Worm (Caenorhabditis elegans): ENCODE results near the gene nspb-5.

The nspb-5 gene

DNA sequence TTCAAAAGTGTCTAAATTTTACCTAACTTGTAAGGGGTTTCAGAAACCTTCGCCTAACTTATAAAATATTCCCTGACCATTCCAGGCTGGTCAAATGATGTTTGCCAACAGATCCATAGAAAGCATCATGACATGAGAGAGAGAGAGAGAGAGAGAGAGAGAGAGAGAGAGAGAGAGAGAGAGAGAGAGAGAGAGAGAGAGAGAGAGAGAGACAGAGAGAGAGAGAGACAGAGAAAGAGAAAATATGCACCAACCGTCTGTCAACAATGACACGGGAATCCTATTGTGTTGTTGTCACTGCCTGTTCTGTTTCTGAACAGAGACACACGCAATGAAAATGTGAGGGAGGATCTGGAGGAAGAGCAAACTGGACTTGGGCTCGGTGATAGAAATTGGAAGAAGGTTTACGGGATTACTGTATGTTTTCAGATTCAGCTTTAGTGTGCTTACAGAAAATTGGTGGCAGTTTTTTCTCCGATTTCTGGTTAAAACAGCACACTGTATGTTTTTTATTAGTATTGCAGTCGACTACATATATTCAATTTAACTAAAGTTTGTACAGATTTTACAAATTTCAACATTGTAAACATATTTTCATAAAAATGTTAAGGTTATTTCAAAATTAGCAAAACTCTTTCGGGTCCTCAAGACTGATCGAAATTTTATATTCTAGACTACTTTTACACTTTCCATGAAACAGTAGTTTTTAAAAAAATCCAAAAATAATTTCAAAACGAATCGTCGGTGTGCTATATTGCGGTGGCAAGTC, 22.7 kb upstream of the nspb-5 start:
- TF ChIP-seq hif-1 (tag; optimal IDR thresholded peaks at IDR 0.05) (no peak), nhr-76 (tag; optimal IDR thresholded peaks at IDR 0.05) (no peak), lim-7 (GFP tag; IDR thresholded peaks at IDR 0.05) (no peak), ceh-82 (tag; optimal IDR thresholded peaks at IDR 0.05) (no peak), dve-1 (tag; optimal IDR thresholded peaks at IDR 0.05; ENCODE audit: insufficient read depth) (peak; percentile 85), sdz-12 (GFP tag; optimal IDR thresholded peaks at IDR 0.05) (no peak), ceh-20 (GFP tag; IDR thresholded peaks at IDR 0.05) (no peak), duxl-1 (tag; optimal IDR thresholded peaks at IDR 0.05; ENCODE audit: poor library complexity) (no peak), cey-2 (tag; optimal IDR thresholded peaks at IDR 0.05; ENCODE audit: borderline replicate concordance, insufficient read depth) (no peak), daf-19 (GFP tag; conservative IDR thresholded peaks at IDR 0.05) (no peak), ZK546.5 (tag; optimal IDR thresholded peaks at IDR 0.05) (no peak), egl-43 (GFP tag; IDR thresholded peaks at IDR 0.05) (no peak), egl-27 (tag; optimal IDR thresholded peaks at IDR 0.05) (no peak), nhr-28 (tag; optimal IDR thresholded peaks at IDR 0.05) (peak; percentile 34), mxl-2 (GFP tag; conservative IDR thresholded peaks at IDR 0.05) (no peak), spr-1 (tag; optimal IDR thresholded peaks at IDR 0.05) (no peak), R02D3.7 (tag; optimal IDR thresholded peaks at IDR 0.05) (no peak), hmg-1.1 (GFP tag; IDR thresholded peaks at IDR 0.05) (no peak), nhr-42 (GFP tag; IDR thresholded peaks at IDR 0.05) (no peak), lin-1 (GFP tag; IDR thresholded peaks at IDR 0.05) (no peak), lin-39 (tag; optimal IDR thresholded peaks at IDR 0.05) (no peak), madf-9 (GFP tag; conservative IDR thresholded peaks at IDR 0.05) (no peak; the same call in 1 of the 2 replicates), nhr-25 (tag; optimal IDR thresholded peaks at IDR 0.05; ENCODE audit: borderline replicate concordance, insufficient read depth) (no peak), tag-97 (GFP tag; IDR thresholded peaks at IDR 0.05) (no peak), unc-39 (tag; optimal IDR thresholded peaks at IDR 0.05) (no peak), daf-12 (tag; optimal IDR thresholded peaks at IDR 0.05) (no peak), ZK337.2 (GFP tag; IDR thresholded peaks at IDR 0.05) (no peak), nhr-41 (GFP tag; IDR thresholded peaks at IDR 0.05) (no peak), zip-11 (GFP tag; IDR thresholded peaks at IDR 0.05) (no peak), dmd-8 (GFP tag; IDR thresholded peaks at IDR 0.05) (no peak), hlh-11 (tag; optimal IDR thresholded peaks at IDR 0.05) (peak; percentile 52), gei-8 (GFP tag; optimal IDR thresholded peaks at IDR 0.05) (no peak), Y105C5A.15 (GFP tag; IDR thresholded peaks at IDR 0.05) (no peak), jun-1 (tag; optimal IDR thresholded peaks at IDR 0.05) (no peak), zag-1 (tag; optimal IDR thresholded peaks at IDR 0.05) (no peak), zip-2 (tag; optimal IDR thresholded peaks at IDR 0.05) (no peak), Y75B8A.6 (GFP tag; IDR thresholded peaks at IDR 0.05) (no peak), mxl-3 (GFP tag; optimal IDR thresholded peaks at IDR 0.05) (peak; percentile 28), mdl-1 (tag; optimal IDR thresholded peaks at IDR 0.05) (no peak), nhr-10 (tag; optimal IDR thresholded peaks at IDR 0.05) (no peak), mes-2 (tag; optimal IDR thresholded peaks at IDR 0.05; ENCODE audit: poor library complexity, severe bottlenecking) (no peak), lir-3 (tag; optimal IDR thresholded peaks at IDR 0.05) (no peak), lin-29 (GFP tag; IDR thresholded peaks at IDR 0.05) (no peak), F37D6.2 (tag; optimal IDR thresholded peaks at IDR 0.05) (no peak), aly-2 (tag; optimal IDR thresholded peaks at IDR 0.05) (no peak), ceh-44 (GFP tag; IDR thresholded peaks at IDR 0.05) (no peak), ceh-32 (tag; optimal IDR thresholded peaks at IDR 0.05; ENCODE audit: poor library complexity) (no peak), unc-62 (GFP tag; optimal IDR thresholded peaks at IDR 0.05 in 1 of 2) (peak in 1 of 2 experiments; percentile 55), unc-62 (tag; optimal IDR thresholded peaks at IDR 0.05) (no peak), nhr-102 (tag; optimal IDR thresholded peaks at IDR 0.05) (no peak)
